Worm (Caenorhabditis elegans) whole organism, L1 larva: ENCODE results near the gene mxl-3.

ENCODE experiments used
- fkh-4 ChIP-seq: sonication (generic microtip); optimal IDR thresholded peaks from 2 replicates; lab custom pipeline; 2016; ENCODE audit warnings: missing compliant biosample characterization, missing genetic modification characterization, borderline replicate concordance
- lin-39 ChIP-seq: fragments of 150-350 bp; optimal IDR thresholded peaks from 2 replicates; lab custom pipeline; 2014; ENCODE audit warnings: missing biosample characterization, missing genetic modification reagents, missing genetic modification characterization
- nhr-19 ChIP-seq: fragments of 200-800 bp; sonication (Bioruptor generic); conservative IDR thresholded peaks from 2 replicates; pipeline ENCODE4 v1.3.6; 2022; ENCODE audit warnings: missing genetic modification characterization, missing compliant biosample characterization
- nhr-237 ChIP-seq: fragments of 150-350 bp; optimal IDR thresholded peaks from 2 replicates; lab custom pipeline; 2014; ENCODE audit warnings: missing biosample characterization, missing genetic modification characterization
- pag-3 ChIP-seq: sonication (generic microtip); optimal IDR thresholded peaks from 2 replicates; lab custom pipeline; 2017; ENCODE audit warnings: missing genetic modification characterization, mild to moderate bottlenecking, missing compliant biosample characterization, antibody characterized with exemption, borderline replicate concordance; ENCODE audit not compliant: insufficient read depth
- snpc-4 ChIP-seq: fragments of 150-350 bp; optimal IDR thresholded peaks from 2 replicates; lab custom pipeline; 2014; ENCODE audit warnings: missing biosample characterization, missing genetic modification characterization
- xbp-1 ChIP-seq: sonication (generic microtip); optimal IDR thresholded peaks from 2 replicates; lab custom pipeline; 2016; ENCODE audit warnings: missing genetic modification characterization, missing compliant biosample characterization

- TF ChIP-seq snpc-4 (tag; lab: Kevin White, UChicago) (no peak), fkh-4 (tag; lab: Kevin White, UChicago) (no peak), pag-3 (tag; lab: Kevin White, UChicago) (no peak), nhr-19 (GFP tag; lab: Robert Waterston, UW) (no peak), xbp-1 (tag; lab: Kevin White, UChicago) (no peak), lin-39 (tag; lab: Kevin White, UChicago) (no peak), nhr-237 (tag; lab: Kevin White, UChicago) (no peak)
Observed at ce11 chrX:13331386-13331785, 19.2 kb downstream of the mxl-3 start, which contains the start of gene sir-2.3.
